Worm (Caenorhabditis elegans) whole organism, L4 larva: Measurements from ENCODE around the gene str-166.
A peak's percentile ranks its signal among the peaks of the same experiment; 100 is the strongest.

ENCODE experiments used
- F26F4.8 ChIP-seq: fragments of 200-800 bp; sonication (Bioruptor generic); conservative IDR thresholded peaks from 2 replicates; pipeline ENCODE4 v1.3.6; 2022; ENCODE audit warnings: missing genetic modification characterization, missing compliant biosample characterization
- F37D6.2 ChIP-seq: sonication (generic microtip); optimal IDR thresholded peaks from 2 replicates; lab custom pipeline; 2016; ENCODE audit warnings: mild to moderate bottlenecking, missing genetic modification characterization, missing compliant biosample characterization
- F49E8.2 ChIP-seq: sonication (generic microtip); optimal IDR thresholded peaks from 2 replicates; lab custom pipeline; 2016; ENCODE audit warnings: missing compliant biosample characterization, mild to moderate bottlenecking, missing genetic modification characterization, borderline replicate concordance
- Y105C5A.15 ChIP-seq: fragments of 200-800 bp; sonication (Bioruptor generic); IDR thresholded peaks from 2 replicates; pipeline ENCODE4 v1.3.6; 2022; ENCODE audit warnings: missing genetic modification characterization, missing compliant biosample characterization
- Y48G9A.11 ChIP-seq: fragments of 200-800 bp; sonication (Bioruptor generic); IDR thresholded peaks from 2 replicates; pipeline ENCODE4 v1.3.6; 2022; ENCODE audit warnings: missing genetic modification reagents, missing genetic modification characterization, missing compliant biosample characterization
- Y75B8A.6 ChIP-seq: fragments of 200-800 bp; sonication (Bioruptor generic); IDR thresholded peaks from 2 replicates; pipeline ENCODE4 v1.3.6; 2022; ENCODE audit warnings: missing genetic modification reagents, missing genetic modification characterization, missing compliant biosample characterization
- ZK337.2 ChIP-seq: fragments of 200-800 bp; sonication (Bioruptor generic); IDR thresholded peaks from 2 replicates; pipeline ENCODE4 v1.3.6; 2022; ENCODE audit warnings: missing genetic modification reagents, missing genetic modification characterization, missing compliant biosample characterization
- aha-1 ChIP-seq: fragments of 150-350 bp; peaks from one replicate; lab custom pipeline; 2014; ENCODE audit warnings: missing biosample characterization, missing genetic modification characterization
- arid-1 ChIP-seq: fragments of 200-800 bp; sonication (Bioruptor generic); conservative IDR thresholded peaks from 2 replicates; pipeline ENCODE4 v1.3.6; 2022; ENCODE audit warnings: missing genetic modification reagents, missing genetic modification characterization, missing compliant biosample characterization
- ceh-20 ChIP-seq: fragments of 200-800 bp; sonication (Bioruptor generic); IDR thresholded peaks from 2 replicates; pipeline ENCODE4 v1.3.6; 2022; ENCODE audit warnings: missing genetic modification reagents, missing genetic modification characterization, missing compliant biosample characterization
- ceh-44 ChIP-seq: fragments of 200-800 bp; sonication (Bioruptor generic); IDR thresholded peaks from 2 replicates; pipeline ENCODE4 v1.3.6; 2022; ENCODE audit warnings: missing genetic modification reagents, missing genetic modification characterization, missing compliant biosample characterization
- cey-2 ChIP-seq: sonication (generic microtip); optimal IDR thresholded peaks from 3 replicates; lab custom pipeline; 2017; ENCODE audit warnings: missing genetic modification characterization, mild to moderate bottlenecking, missing compliant biosample characterization, antibody characterized with exemption, borderline replicate concordance; ENCODE audit not compliant: insufficient read depth
- daf-16 ChIP-seq, 3 experiments: sonication (generic microtip); optimal IDR thresholded peaks; 2 replicates each; lab custom pipeline; 2016 to 2017; ENCODE audit warnings: missing genetic modification characterization in 3 of 3, missing genetic modification reagents in 3 of 3, mild to moderate bottlenecking in 2 of 3, missing compliant biosample characterization in 2 of 3, missing biosample characterization in 1 of 3, moderate library complexity in 1 of 3
- daf-19 ChIP-seq: fragments of 200-800 bp; sonication (Bioruptor generic); conservative IDR thresholded peaks from 2 replicates; pipeline ENCODE4 v1.3.6; 2022; ENCODE audit warnings: missing genetic modification characterization, missing compliant biosample characterization
- dmd-8 ChIP-seq: fragments of 200-800 bp; sonication (Bioruptor generic); IDR thresholded peaks from 2 replicates; pipeline ENCODE4 v1.3.6; 2022; ENCODE audit warnings: missing genetic modification characterization, missing compliant biosample characterization
- dve-1 ChIP-seq: sonication (generic microtip); optimal IDR thresholded peaks from 2 replicates; lab custom pipeline; 2017; ENCODE audit warnings: antibody characterized with exemption, mild to moderate bottlenecking, missing genetic modification characterization, missing compliant biosample characterization; ENCODE audit not compliant: insufficient read depth
- hlh-30 ChIP-seq: sonication (generic microtip); optimal IDR thresholded peaks from 2 replicates; lab custom pipeline; 2017; ENCODE audit warnings: antibody characterized with exemption, mild to moderate bottlenecking, missing genetic modification characterization, missing compliant biosample characterization; ENCODE audit not compliant: insufficient read depth
- madf-5 ChIP-seq, 2 experiments: fragments of 200-800 bp; sonication (Bioruptor generic); IDR thresholded peaks; 2 replicates each; pipeline ENCODE4 v1.3.6; 2022; ENCODE audit warnings: missing compliant biosample characterization in 2 of 2, missing genetic modification characterization in 2 of 2
- mdt-29 ChIP-seq: fragments of 200-800 bp; sonication (Bioruptor generic); IDR thresholded peaks from 2 replicates; pipeline ENCODE4 v1.3.6; 2022; ENCODE audit warnings: missing genetic modification reagents, missing genetic modification characterization, missing compliant biosample characterization
- mxl-2 ChIP-seq: fragments of 200-800 bp; sonication (Bioruptor generic); conservative IDR thresholded peaks from 2 replicates; pipeline ENCODE4 v1.3.6; 2022; ENCODE audit warnings: missing genetic modification reagents, missing genetic modification characterization, missing compliant biosample characterization
- nhr-102 ChIP-seq: sonication (generic microtip); optimal IDR thresholded peaks from 2 replicates; lab custom pipeline; 2016; ENCODE audit warnings: mild to moderate bottlenecking, missing genetic modification characterization, moderate library complexity, missing compliant biosample characterization
- nhr-25 ChIP-seq: sonication (generic microtip); optimal IDR thresholded peaks from 2 replicates; lab custom pipeline; 2017; ENCODE audit warnings: missing genetic modification characterization, mild to moderate bottlenecking, missing compliant biosample characterization, antibody characterized with exemption, moderate library complexity, borderline replicate concordance; ENCODE audit not compliant: insufficient read depth
- nhr-76 ChIP-seq: fragments of 150-350 bp; optimal IDR thresholded peaks from 2 replicates; lab custom pipeline; 2014; ENCODE audit warnings: missing biosample characterization, missing genetic modification characterization
- pha-4 ChIP-seq, 2 experiments: fragments of 150-350 bp in 1 of 2; fragments of 200-800 bp in 1 of 2; sonication (Bioruptor generic) in 1 of 2; IDR thresholded peaks in 1 of 2; optimal IDR thresholded peaks in 1 of 2; 2 replicates each; pipeline versions ENCODE4 v1.3.6 to Lab custom; 2014 to 2022; ENCODE audit warnings: missing genetic modification characterization in 2 of 2, missing genetic modification reagents in 2 of 2, missing biosample characterization in 1 of 2, missing compliant biosample characterization in 1 of 2
- saeg-2 ChIP-seq: fragments of 200-800 bp; sonication (Bioruptor generic); IDR thresholded peaks from 2 replicates; pipeline ENCODE4 v1.3.6; 2022; ENCODE audit warnings: missing genetic modification reagents, missing genetic modification characterization, missing compliant biosample characterization
- snpc-1.2 ChIP-seq: fragments of 200-800 bp; sonication (Bioruptor generic); IDR thresholded peaks from 2 replicates; pipeline ENCODE4 v1.3.6; 2022; ENCODE audit warnings: missing genetic modification reagents, missing genetic modification characterization, missing compliant biosample characterization
- snpc-4 ChIP-seq: fragments of 150-350 bp; optimal IDR thresholded peaks from 2 replicates; lab custom pipeline; 2014; ENCODE audit warnings: missing biosample characterization, missing genetic modification characterization
- spr-1 ChIP-seq: sonication (generic microtip); optimal IDR thresholded peaks from 2 replicates; lab custom pipeline; 2016; ENCODE audit warnings: mild to moderate bottlenecking, missing genetic modification characterization, missing compliant biosample characterization
- unc-62 ChIP-seq, 3 experiments: fragments of 150-350 bp in 1 of 3; sonication (generic microtip); optimal IDR thresholded peaks in 2 of 3; peaks in 1 of 3; 1 replicate in 1 of 3; 2 replicates in 2 of 3; lab custom pipeline; 2014 to 2017; ENCODE audit warnings: missing biosample characterization in 3 of 3, missing genetic modification characterization in 3 of 3, missing genetic modification reagents in 3 of 3, missing genotype in 1 of 3
- zfp-2 ChIP-seq: sonication (generic microtip); optimal IDR thresholded peaks from 2 replicates; lab custom pipeline; 2016; ENCODE audit warnings: mild to moderate bottlenecking, missing genetic modification characterization, missing compliant biosample characterization
- ztf-7 ChIP-seq: fragments of 150-350 bp; optimal IDR thresholded peaks from 2 replicates; lab custom pipeline; 2014; ENCODE audit warnings: missing biosample characterization, missing genetic modification characterization

Gene str-166

ce11 chrIV:4915689-4916088 is 31.6 kb downstream of the str-166 start, which contains the start of gene str-155:
Gene str-155, plus strand, starts transcription at chrIV:4915989.
- TF ChIP-seq unc-62 (GFP tag; optimal IDR thresholded peaks at IDR 0.05 in 1 of 2; lab: Kevin White, UChicago) (peak in 1 of 2 experiments; percentile 65), unc-62 (tag; optimal IDR thresholded peaks at IDR 0.05; lab: Kevin White, UChicago) (no peak), Y105C5A.15 (no peak)
- TF ChIP-seq, all 104 proteins: peak for 1

ce11 chrIV:4917774-4918173 is 33.7 kb downstream of the str-166 start, which contains the start of gene str-158:
Gene str-158, plus strand, starts transcription at chrIV:4918074.
- no peak for TF ChIP-seq mdt-29 (GFP tag; lab: Robert Waterston, UW)
- TF ChIP-seq saeg-2 (GFP tag; lab: Robert Waterston, UW) = no peak
- TF ChIP-seq nhr-25 = no peak
- no peak for TF ChIP-seq mxl-2 (GFP tag; lab: Robert Waterston, UW)
- TF ChIP-seq arid-1 (GFP tag; lab: Robert Waterston, UW) = no peak

ce11 chrIV:4930045-4930444 is 46.0 kb downstream of the str-166 start, which contains the start of gene Y9C9A.8:
Gene Y9C9A.8, plus strand, starts transcription at chrIV:4930345.
- no peak for TF ChIP-seq Y48G9A.11 (GFP tag; lab: Robert Waterston, UW)
- TF ChIP-seq daf-16 (GFP tag; optimal IDR thresholded peaks at IDR 0.05; lab: Kevin White, UChicago) = no peak
- peak; percentile 30 for TF ChIP-seq daf-16 (tag; optimal IDR thresholded peaks at IDR 0.05; lab: Kevin White, UChicago)
- TF ChIP-seq, all 104 proteins: peak for 1

ce11 chrIV:4930754-4931322 is 46.8 kb downstream of the str-166 start:
- TF ChIP-seq dmd-8 (GFP tag; lab: Robert Waterston, UW) = no peak
- TF ChIP-seq pha-4 (GFP tag; IDR thresholded peaks at IDR 0.05; lab: Robert Waterston, UW) = peak; percentile 51; the same call in 1 of the 2 replicates
- TF ChIP-seq pha-4 (tag; optimal IDR thresholded peaks at IDR 0.05; lab: Kevin White, UChicago) = no peak
- TF ChIP-seq dve-1 (tag; lab: Kevin White, UChicago) = peak; percentile 42
- peak; percentile 41 for TF ChIP-seq ztf-7 (tag; lab: Kevin White, UChicago)
- peak; percentile 77 for TF ChIP-seq mdt-29 (GFP tag; lab: Robert Waterston, UW)
- TF ChIP-seq madf-5 (GFP tag; IDR thresholded peaks at IDR 0.05; lab: Robert Waterston, UW) = peak; percentile 37 to 50; a peak in 1 of 4 replicates
- TF ChIP-seq snpc-1.2 = peak; percentile 98
- no peak for TF ChIP-seq nhr-76 (tag; lab: Kevin White, UChicago)
- TF ChIP-seq ceh-44 (GFP tag; lab: Robert Waterston, UW) = peak; percentile 9; the same call in 1 of the 2 replicates
- TF ChIP-seq snpc-4 = peak; percentile 82
- TF ChIP-seq zfp-2 (tag; lab: Kevin White, UChicago) = no peak
- peak; percentile 60 for TF ChIP-seq nhr-102
- peak; percentile 57 for TF ChIP-seq spr-1 (tag; lab: Kevin White, UChicago)
- no peak for TF ChIP-seq Y105C5A.15
- peak; percentile 74; the same call in 1 of the 2 replicates for TF ChIP-seq Y48G9A.11 (GFP tag; lab: Robert Waterston, UW)
- peak; percentile 89 for TF ChIP-seq F26F4.8
- TF ChIP-seq F49E8.2 (tag; lab: Kevin White, UChicago) = peak; percentile 79
- no peak; the same call in 1 of the 2 replicates for TF ChIP-seq mxl-2 (GFP tag; lab: Robert Waterston, UW)
- 0 out of 2 replicates have a peak, but pooled peaks have one; percentile 29 for TF ChIP-seq daf-19 (GFP tag; lab: Robert Waterston, UW)
- no peak for TF ChIP-seq cey-2 (tag; lab: Kevin White, UChicago)
- TF ChIP-seq hlh-30 (tag; lab: Kevin White, UChicago) = peak; percentile 25
- TF ChIP-seq ceh-20 = no peak
- peak; percentile 61 for TF ChIP-seq aha-1
- no peak for TF ChIP-seq F37D6.2 (tag; lab: Kevin White, UChicago)
- peak in 1 of 2 experiments; percentile 56 for TF ChIP-seq daf-16 (GFP tag; optimal IDR thresholded peaks at IDR 0.05; lab: Kevin White, UChicago)
- TF ChIP-seq daf-16 (tag; optimal IDR thresholded peaks at IDR 0.05; lab: Kevin White, UChicago) = peak; percentile 48
- TF ChIP-seq Y75B8A.6 (GFP tag; lab: Robert Waterston, UW) = no peak
- TF ChIP-seq ZK337.2 (GFP tag; lab: Robert Waterston, UW) = 0 out of 2 replicates have a peak, but pooled peaks have one; percentile 59
